Fruit fly (Drosophila melanogaster): ENCODE measurements around the gene CG14565.

dm6 chr3L:21770328-21770727, 26.3 kb upstream of the CG14565 start, which contains the start of gene Syn1:
- no peak for TF ChIP-seq gl (tag; optimal IDR thresholded peaks at IDR 0.05)
- TF ChIP-seq Pif1B (GFP tag; optimal IDR thresholded peaks at IDR 0.05), result no peak
- no peak for TF ChIP-seq EcR (GFP tag; optimal IDR thresholded peaks at IDR 0.05)

All from whole organism, pupa.